Fruit fly (Drosophila melanogaster) whole organism, embryonic: Measurements from ENCODE around the gene stg1.

ENCODE experiments used
- CG10565 ChIP-seq: fragments of 200-800 bp; sonication (Bioruptor generic); optimal IDR thresholded peaks from 3 replicates; lab custom pipeline; 2016; ENCODE audit warnings: missing biosample characterization, mild to moderate bottlenecking, missing genetic modification characterization
- CG13424 ChIP-seq: fragments of 200-800 bp; sonication (Bioruptor generic); optimal IDR thresholded peaks from 2 replicates; lab custom pipeline; 2019; ENCODE audit warnings: missing biosample characterization, mild to moderate bottlenecking, missing genetic modification characterization, moderate library complexity
- CG17802 ChIP-seq: fragments of 200-800 bp; sonication (Bioruptor generic); optimal IDR thresholded peaks from 2 replicates; lab custom pipeline; 2018; ENCODE audit warnings: missing biosample characterization, mild to moderate bottlenecking, missing genetic modification characterization, moderate library complexity
- CG17829 ChIP-seq: fragments of 200-800 bp; optimal IDR thresholded peaks from 2 replicates; lab custom pipeline; 2019; ENCODE audit warnings: missing biosample characterization, mild to moderate bottlenecking, missing genetic modification characterization, moderate library complexity
- CG18262 ChIP-seq: fragments of 200-800 bp; optimal IDR thresholded peaks from 3 replicates; lab custom pipeline; 2019; ENCODE audit warnings: missing biosample characterization, mild to moderate bottlenecking, missing genetic modification characterization, moderate library complexity
- CG2120 ChIP-seq: fragments of 200-800 bp; sonication (Bioruptor generic); optimal IDR thresholded peaks from 3 replicates; lab custom pipeline; 2016; ENCODE audit warnings: missing biosample characterization, missing genetic modification characterization
- CG2202 ChIP-seq: fragments of 200-800 bp; sonication (Bioruptor generic); optimal IDR thresholded peaks from 2 replicates; lab custom pipeline; 2018; ENCODE audit warnings: missing biosample characterization, mild to moderate bottlenecking, missing genetic modification characterization
- CG2875 ChIP-seq: fragments of 200-800 bp; sonication (Bioruptor generic); optimal IDR thresholded peaks from 2 replicates; lab custom pipeline; 2017; ENCODE audit warnings: missing biosample characterization, mild to moderate bottlenecking, missing genetic modification characterization, missing genetic modification reagents
- CG30403 ChIP-seq: fragments of 200-800 bp; sonication (Bioruptor generic); optimal IDR thresholded peaks from 3 replicates; lab custom pipeline; 2016; ENCODE audit warnings: missing biosample characterization, missing genetic modification characterization
- CG32532 ChIP-seq: fragments of 200-800 bp; sonication (Bioruptor generic); IDR thresholded peaks from 2 replicates; pipeline ENCODE4 v1.3.6; 2022; ENCODE audit warnings: missing biosample characterization, missing genetic modification characterization
- CG3847 ChIP-seq: fragments of 200-800 bp; sonication (Bioruptor generic); IDR thresholded peaks from 2 replicates; pipeline ENCODE4 v1.3.6; 2022; ENCODE audit warnings: missing biosample characterization, missing genetic modification characterization
- CG4360 ChIP-seq: fragments of 200-800 bp; sonication (Bioruptor generic); IDR thresholded peaks from 2 replicates; pipeline ENCODE4 v1.3.6; 2022; ENCODE audit warnings: missing biosample characterization, missing genetic modification characterization
- CG4617 ChIP-seq: fragments of 200-800 bp; sonication (Bioruptor generic); optimal IDR thresholded peaks from 3 replicates; lab custom pipeline; 2016; ENCODE audit warnings: missing biosample characterization, missing genetic modification characterization, borderline replicate concordance
- CG6175 ChIP-seq: fragments of 200-800 bp; sonication (Bioruptor generic); IDR thresholded peaks from 3 replicates; pipeline ENCODE4 v1.3.6; 2022; ENCODE audit warnings: missing biosample characterization, missing genetic modification characterization
- CG7372 ChIP-seq: fragments of 200-800 bp; sonication (Bioruptor generic); IDR thresholded peaks from 2 replicates; pipeline ENCODE4 v1.3.6; 2022; ENCODE audit warnings: missing biosample characterization, missing genetic modification characterization
- CG7786 ChIP-seq: fragments of 200-800 bp; sonication (Bioruptor generic); optimal IDR thresholded peaks from 2 replicates; lab custom pipeline; 2016; ENCODE audit warnings: missing biosample characterization, missing genetic modification characterization
- CG7839 ChIP-seq: fragments of 200-800 bp; sonication (Bioruptor generic); optimal IDR thresholded peaks from 3 replicates; lab custom pipeline; 2018; ENCODE audit warnings: missing biosample characterization, mild to moderate bottlenecking, missing genetic modification characterization, moderate library complexity
- CG8089 ChIP-seq: fragments of 200-800 bp; sonication (Bioruptor generic); optimal IDR thresholded peaks from 3 replicates; lab custom pipeline; 2016; ENCODE audit warnings: missing biosample characterization, missing genetic modification characterization
- CG8924 ChIP-seq: fragments of 200-800 bp; optimal IDR thresholded peaks from 3 replicates; lab custom pipeline; 2019; ENCODE audit warnings: missing biosample characterization, mild to moderate bottlenecking, missing genetic modification characterization, moderate library complexity
- CG9797 ChIP-seq: fragments of 200-800 bp; sonication (Bioruptor generic); optimal IDR thresholded peaks from 3 replicates; lab custom pipeline; 2018; ENCODE audit warnings: missing biosample characterization, mild to moderate bottlenecking, missing genetic modification characterization
- Dip3 ChIP-seq: fragments of 200-800 bp; sonication (Bioruptor generic); optimal IDR thresholded peaks from 3 replicates; lab custom pipeline; 2016; ENCODE audit warnings: missing biosample characterization, missing genetic modification characterization
- Drgx ChIP-seq: fragments of 200-800 bp; sonication (Bioruptor generic); IDR thresholded peaks from 2 replicates; pipeline ENCODE4 v1.3.6; 2022; ENCODE audit warnings: missing biosample characterization, missing genetic modification characterization
- E2f2 ChIP-seq: fragments of 200-800 bp; sonication (Bioruptor generic); IDR thresholded peaks from 2 replicates; pipeline ENCODE4 v1.3.6; 2022; ENCODE audit warnings: missing biosample characterization, missing genetic modification characterization
- Lim3 ChIP-seq: fragments of 200-800 bp; sonication (Bioruptor generic); IDR thresholded peaks from 2 replicates; pipeline ENCODE4 v1.3.6; 2022; ENCODE audit warnings: missing biosample characterization, missing genetic modification characterization
- Lpt ChIP-seq: fragments of >200 bp; optimal IDR thresholded peaks from 2 replicates; lab custom pipeline; 2018; ENCODE audit warnings: missing biosample characterization, missing genetic modification characterization
- MESR4 ChIP-seq: fragments of 200-800 bp; sonication (Bioruptor generic); optimal IDR thresholded peaks from 2 replicates; lab custom pipeline; 2018; ENCODE audit warnings: missing biosample characterization, mild to moderate bottlenecking, missing genetic modification characterization, moderate library complexity
- Med ChIP-seq: fragments of 200-800 bp; sonication (Bioruptor generic); peaks from one replicate; lab custom pipeline; 2016; ENCODE audit warnings: missing biosample characterization, missing genetic modification characterization, mild to moderate bottlenecking, inconsistent platforms, moderate library complexity
- Nf-YB ChIP-seq: fragments of 200-800 bp; sonication (Bioruptor generic); optimal IDR thresholded peaks from 3 replicates; lab custom pipeline; 2019; ENCODE audit warnings: missing biosample characterization, mild to moderate bottlenecking, missing genetic modification characterization, moderate library complexity
- Oli ChIP-seq: fragments of 200-800 bp; sonication (Bioruptor generic); optimal IDR thresholded peaks from 2 replicates; lab custom pipeline; 2018; ENCODE audit warnings: missing biosample characterization, mild to moderate bottlenecking, missing genetic modification characterization, moderate library complexity
- PHDP ChIP-seq: fragments of 200-800 bp; sonication (Bioruptor generic); optimal IDR thresholded peaks from 3 replicates; lab custom pipeline; 2018; ENCODE audit warnings: missing biosample characterization, mild to moderate bottlenecking, missing genetic modification characterization, moderate library complexity
- Ptx1 ChIP-seq: fragments of 200-800 bp; sonication (Bioruptor generic); IDR thresholded peaks from 2 replicates; pipeline ENCODE4 v1.3.6; 2022; ENCODE audit warnings: missing biosample characterization, missing genetic modification characterization
- Sox102F ChIP-seq: fragments of 200-800 bp; sonication (Bioruptor generic); optimal IDR thresholded peaks from 2 replicates; lab custom pipeline; 2018; ENCODE audit warnings: missing biosample characterization, mild to moderate bottlenecking, missing genetic modification characterization, moderate library complexity
- Xbp1 ChIP-seq: fragments of 200-800 bp; sonication (Bioruptor generic); optimal IDR thresholded peaks from 3 replicates; lab custom pipeline; 2016; ENCODE audit warnings: missing biosample characterization, mild to moderate bottlenecking, missing genetic modification characterization
- bsh ChIP-seq, 2 experiments: fragments of 200-800 bp; sonication (Bioruptor generic); optimal IDR thresholded peaks; 2 replicates each; lab custom pipeline; 2017 to 2018; ENCODE audit warnings: mild to moderate bottlenecking in 2 of 2, missing biosample characterization in 2 of 2, missing genetic modification characterization in 2 of 2, moderate library complexity in 1 of 2
- crol ChIP-seq: fragments of 200-800 bp; sonication (Bioruptor generic); IDR thresholded peaks from 2 replicates; pipeline ENCODE4 v1.3.6; 2022; ENCODE audit warnings: missing biosample characterization, missing genetic modification characterization
- gem ChIP-seq: fragments of 200-800 bp; sonication (Bioruptor generic); optimal IDR thresholded peaks from 2 replicates; lab custom pipeline; 2019; ENCODE audit warnings: missing biosample characterization, mild to moderate bottlenecking, missing genetic modification characterization, moderate library complexity
- ind ChIP-seq: fragments of 200-800 bp; sonication (Bioruptor generic); optimal IDR thresholded peaks from 3 replicates; lab custom pipeline; 2016; ENCODE audit warnings: missing biosample characterization, missing genetic modification characterization
- lab ChIP-seq: fragments of 200-800 bp; sonication (Bioruptor generic); optimal IDR thresholded peaks from 3 replicates; lab custom pipeline; 2017; ENCODE audit warnings: missing biosample characterization, missing genetic modification characterization, mild to moderate bottlenecking, moderate library complexity, missing genetic modification reagents
- lilli ChIP-seq: fragments of 200-800 bp; sonication (Bioruptor generic); optimal IDR thresholded peaks from 3 replicates; lab custom pipeline; 2016; ENCODE audit warnings: missing biosample characterization, missing genetic modification characterization
- lmd ChIP-seq: fragments of 200-800 bp; sonication (Bioruptor generic); IDR thresholded peaks from 2 replicates; pipeline ENCODE4 v1.3.6; 2022; ENCODE audit warnings: missing biosample characterization, missing genetic modification characterization
- pzg ChIP-seq: fragments of 200-800 bp; sonication (Bioruptor generic); optimal IDR thresholded peaks from 3 replicates; lab custom pipeline; 2018; ENCODE audit warnings: missing biosample characterization, mild to moderate bottlenecking, missing genetic modification characterization, moderate library complexity
- row ChIP-seq: fragments of 200-800 bp; sonication (Bioruptor generic); IDR thresholded peaks from 3 replicates; pipeline ENCODE4 v1.3.6; 2022; ENCODE audit warnings: missing biosample characterization, missing genetic modification characterization
- sens ChIP-seq: fragments of 200-800 bp; sonication (Bioruptor generic); peaks from one replicate; lab custom pipeline; 2016; ENCODE audit warnings: missing biosample characterization, missing genetic modification characterization
- slbo ChIP-seq: fragments of 200-800 bp; sonication (Bioruptor generic); IDR thresholded peaks from 2 replicates; pipeline ENCODE4 v1.3.6; 2022; ENCODE audit warnings: missing biosample characterization, missing genetic modification characterization
- sob ChIP-seq: fragments of 200-800 bp; sonication (Bioruptor generic); IDR thresholded peaks from 2 replicates; pipeline ENCODE4 v1.3.6; 2022; ENCODE audit warnings: missing biosample characterization, missing genetic modification characterization
- zfh2 ChIP-seq: fragments of 200-800 bp; sonication (Bioruptor generic); optimal IDR thresholded peaks from 2 replicates; lab custom pipeline; 2016; ENCODE audit warnings: missing biosample characterization, missing genetic modification characterization

Gene stg1

dm6 chrX:21072953-21073352 is 20.7 kb upstream of the stg1 start (continued):
- TF ChIP-seq CG17829 (tag; lab: Kevin White, UChicago) (peak; percentile 1), CG13424 (tag; lab: Kevin White, UChicago) (peak; percentile 1), bsh (GFP tag; optimal IDR thresholded peaks at IDR 0.05; lab: Kevin White, UChicago) (peak; percentile 3 to 86), Xbp1 (GFP tag; lab: Kevin White, UChicago) (peak; percentile 14), Oli (peak; percentile 18), CG18262 (peak; percentile 10), lab (GFP tag; lab: Kevin White, UChicago) (peak; percentile 20), PHDP (tag; lab: Kevin White, UChicago) (peak; percentile 3), ind (GFP tag; lab: Kevin White, UChicago) (peak; percentile 28), pzg (GFP tag; lab: Kevin White, UChicago) (no peak)

DNA sequence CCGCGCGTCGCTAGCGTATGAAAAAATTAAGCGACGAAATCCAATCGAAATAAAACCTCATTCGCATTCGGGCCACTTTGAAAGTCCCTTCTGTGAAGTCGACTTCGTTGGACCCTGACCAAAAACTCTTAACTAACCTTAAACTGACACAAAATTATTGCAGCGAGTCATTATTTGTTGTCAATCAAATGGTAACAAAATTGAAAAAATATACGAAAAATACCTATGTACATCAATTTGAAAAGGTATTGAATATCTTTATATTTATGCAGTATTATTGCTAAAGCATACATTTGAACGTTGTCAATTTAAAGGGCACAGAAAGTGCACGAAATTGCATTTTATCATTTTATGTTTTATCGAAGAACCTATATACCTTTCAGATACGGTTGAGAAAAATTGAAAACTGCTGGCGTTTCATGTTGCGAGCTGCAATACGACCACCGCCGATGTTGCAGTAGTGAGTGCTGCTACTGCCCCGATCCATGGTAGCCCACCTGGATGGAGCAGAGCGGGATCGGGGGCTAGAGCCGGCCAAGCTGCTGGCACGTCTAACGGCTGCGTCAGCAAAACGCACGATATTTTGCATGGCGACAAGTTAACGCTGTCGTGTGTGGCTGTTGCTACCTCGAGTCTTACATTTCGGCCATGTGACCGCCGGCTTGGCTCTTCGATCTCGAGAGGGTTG is 19.9 kb upstream of the stg1 start:
- peak; percentile 12; the same call in 1 of the 2 replicates for TF ChIP-seq Drgx
- TF ChIP-seq CG18262: no peak
- no peak for TF ChIP-seq CG7786 (GFP tag; lab: Kevin White, UChicago)
- no peak for TF ChIP-seq Sox102F (GFP tag; lab: Kevin White, UChicago)
- peak in 1 of 2 experiments; percentile 2 for TF ChIP-seq bsh (GFP tag; optimal IDR thresholded peaks at IDR 0.05; lab: Kevin White, UChicago)

DNA sequence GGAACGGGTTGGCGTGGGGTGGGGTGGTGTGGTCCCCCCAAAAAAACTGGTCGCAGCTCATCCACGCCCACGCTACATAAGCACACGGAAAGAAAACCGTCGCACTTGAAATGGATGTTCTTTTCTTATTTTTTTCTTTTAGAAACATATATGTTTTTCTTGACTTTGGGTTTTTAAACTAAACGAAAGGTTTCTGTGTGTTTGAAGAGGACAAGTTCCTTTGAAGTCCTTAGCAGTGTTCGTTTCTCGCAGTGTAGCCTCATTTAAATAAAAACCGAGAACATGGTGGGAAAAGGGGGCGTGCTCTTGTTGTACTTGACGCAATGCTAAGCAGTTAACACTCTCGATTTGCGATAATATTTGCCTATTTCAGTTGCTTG is 19.3 kb upstream of the stg1 start:
- peak; percentile 26 for TF ChIP-seq Dip3 (GFP tag; lab: Kevin White, UChicago)
- TF ChIP-seq CG30403 (GFP tag; lab: Kevin White, UChicago): peak; percentile 4
- TF ChIP-seq lmd (GFP tag; lab: Robert Waterston, UW): 0 out of 2 replicates have a peak, but pooled peaks have one; percentile 30
- TF ChIP-seq sens (GFP tag; lab: Kevin White, UChicago): peak; percentile 51
- peak; percentile 27 for TF ChIP-seq CG7839 (tag; lab: Kevin White, UChicago)
- TF ChIP-seq gem (tag; lab: Kevin White, UChicago): peak; percentile 28
- no peak for TF ChIP-seq CG8089 (GFP tag; lab: Kevin White, UChicago)
- no peak for TF ChIP-seq MESR4
- TF ChIP-seq crol (GFP tag; lab: Robert Waterston, UW): no peak
- peak; percentile 83 for TF ChIP-seq Med (GFP tag; lab: Kevin White, UChicago)
- TF ChIP-seq Drgx: peak; percentile 85
- no peak for TF ChIP-seq CG2202 (tag; lab: Kevin White, UChicago)
- TF ChIP-seq Lim3: no peak
- peak; percentile 37; the same call in 1 of the 3 replicates for TF ChIP-seq row (GFP tag; lab: Robert Waterston, UW)
- no peak for TF ChIP-seq Nf-YB (GFP tag; lab: Kevin White, UChicago)
- peak; percentile 19; the same call in 1 of the 2 replicates for TF ChIP-seq Ptx1
- TF ChIP-seq CG10565 (GFP tag; lab: Kevin White, UChicago): no peak
- TF ChIP-seq bsh (GFP tag; optimal IDR thresholded peaks at IDR 0.05; lab: Kevin White, UChicago): peak in 1 of 2 experiments; percentile 13
- peak; percentile 42 for TF ChIP-seq CG2120 (GFP tag; lab: Kevin White, UChicago)
- TF ChIP-seq E2f2: no peak
- no peak for TF ChIP-seq CG4360 (GFP tag; lab: Robert Waterston, UW)
- TF ChIP-seq slbo (GFP tag; lab: Robert Waterston, UW): peak; percentile 21
- TF ChIP-seq lilli (GFP tag; lab: Kevin White, UChicago): peak; percentile 0
- TF ChIP-seq zfh2: peak; percentile 11
- TF ChIP-seq CG6175: no peak
- no peak for TF ChIP-seq CG2875 (GFP tag; lab: Kevin White, UChicago)
- no peak for TF ChIP-seq CG7372 (GFP tag; lab: Robert Waterston, UW)
- no peak for TF ChIP-seq CG8924
- no peak for TF ChIP-seq CG9797 (GFP tag; lab: Kevin White, UChicago)
- TF ChIP-seq CG32532 (GFP tag; lab: Robert Waterston, UW): 0 out of 2 replicates have a peak, but pooled peaks have one; percentile 13
- no peak for TF ChIP-seq CG17802 (tag; lab: Kevin White, UChicago)
- no peak for TF ChIP-seq CG3847 (GFP tag; lab: Robert Waterston, UW)
- no peak for TF ChIP-seq CG4617
- TF ChIP-seq sob: 0 out of 2 replicates have a peak, but pooled peaks have one; percentile 21
- no peak for TF ChIP-seq Lpt (GFP tag; lab: Kevin White, UChicago)
